Fruit fly (Drosophila melanogaster): Measurements from ENCODE around the gene CG2120.

Gene CG2120

DNA sequence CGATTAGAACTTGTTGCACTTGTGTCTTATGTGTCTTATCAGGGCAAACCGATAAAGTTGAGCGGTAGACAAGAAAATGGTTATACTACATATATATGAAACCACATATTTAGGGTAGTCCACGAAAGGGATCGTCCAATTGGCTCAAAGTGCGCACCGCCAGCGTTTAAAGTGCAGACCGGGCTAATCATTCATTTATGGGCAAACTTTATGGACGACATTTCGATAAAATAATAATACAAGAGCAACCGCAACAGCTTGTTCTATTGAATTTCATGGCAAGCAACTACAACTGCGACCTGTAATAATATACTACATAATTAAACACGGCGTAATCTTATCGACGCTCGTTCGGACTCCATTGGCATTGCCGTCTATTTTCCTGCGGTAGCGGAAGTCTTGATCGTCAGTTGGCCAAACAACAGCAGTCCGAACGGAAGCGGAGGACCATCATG, at the start of gene CG2120, which contains the start of gene cyr:
CG2120 (plus strand) TSS at position 405 of the 455 bp plus-strand sequence.
cyr (minus strand) TSS at position 294 of the 455 bp plus-strand sequence.
- TF ChIP-seq Ets21C (GFP tag; optimal IDR thresholded peaks at IDR 0.05) = no peak

DNA sequence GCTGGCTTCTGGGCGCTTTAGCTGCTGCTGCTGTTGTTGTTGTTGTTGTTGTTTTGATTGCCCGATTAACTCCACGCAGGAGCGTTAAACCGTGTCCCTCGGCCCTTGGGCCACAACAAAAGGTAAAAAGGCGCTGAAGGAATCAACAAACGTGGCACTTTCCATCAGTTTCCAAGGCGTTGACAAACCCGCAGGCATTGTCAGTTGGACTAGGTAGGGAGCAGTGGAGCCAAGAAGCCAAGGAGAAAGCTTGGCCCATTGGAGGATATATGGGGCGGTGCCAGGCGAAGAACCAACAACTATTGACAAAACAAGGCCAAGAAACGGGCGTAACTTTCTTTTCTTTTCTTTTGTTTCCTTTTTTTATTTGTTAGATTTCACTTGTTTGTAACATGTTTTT, 48.5 kb upstream of the CG2120 start, which contains the start of gene CG2256:
CG2256 (minus strand) TSS at position 101 of the 400 bp plus-strand sequence.
- TF ChIP-seq vri (GFP tag; optimal IDR thresholded peaks at IDR 0.05) (no peak), fkh (GFP tag; optimal IDR thresholded peaks at IDR 0.05) (no peak), CG1621 (tag; optimal IDR thresholded peaks at IDR 0.05) (no peak), Eip75B (GFP tag; optimal IDR thresholded peaks at IDR 0.05) (no peak), CG3919 (GFP tag; optimal IDR thresholded peaks at IDR 0.05) (no peak), CG32006 (GFP tag; optimal IDR thresholded peaks at IDR 0.05) (no peak), acj6 (GFP tag; optimal IDR thresholded peaks at IDR 0.05) (no peak), esn (GFP tag; optimal IDR thresholded peaks at IDR 0.05) (no peak), Met (GFP tag; optimal IDR thresholded peaks at IDR 0.05) (no peak), CG10631 (GFP tag; optimal IDR thresholded peaks at IDR 0.05) (no peak), Eip78C (GFP tag) (no peak), CG8119 (GFP tag; IDR thresholded peaks at IDR 0.05) (no peak), Sox102F (GFP tag; optimal IDR thresholded peaks at IDR 0.05) (no peak), CG7368 (GFP tag; optimal IDR thresholded peaks at IDR 0.05) (no peak), Sox14 (GFP tag; optimal IDR thresholded peaks at IDR 0.05) (no peak), eg (GFP tag; IDR thresholded peaks at IDR 0.05) (no peak)

DNA sequence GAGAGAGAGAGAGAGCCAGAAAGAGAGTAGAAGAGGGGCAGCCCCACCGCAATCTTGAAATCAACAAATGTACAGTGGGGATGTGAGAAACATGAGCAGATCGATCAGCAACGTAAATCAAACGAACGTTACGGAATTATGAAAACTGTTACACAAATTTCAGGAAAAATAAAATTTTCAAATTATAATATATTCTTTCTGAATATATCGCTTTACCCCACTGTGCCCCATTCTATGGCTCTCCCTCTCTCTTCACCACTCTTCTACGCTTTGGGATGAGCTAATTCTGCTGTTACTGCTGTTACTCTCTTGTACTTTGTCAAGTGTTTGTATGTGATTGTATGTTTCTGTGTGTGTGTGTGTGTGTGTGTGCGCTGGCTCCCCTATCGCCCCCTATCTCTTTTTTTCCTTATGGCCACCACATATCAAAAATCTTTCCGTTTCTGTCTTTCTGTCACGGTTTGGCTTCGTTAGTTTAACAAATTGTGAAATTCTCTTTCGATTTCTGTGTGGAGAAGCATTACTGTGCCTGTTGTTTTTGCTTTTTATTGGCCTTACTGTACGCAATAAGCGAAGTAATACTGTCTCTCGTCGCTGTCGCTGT, 44.5 kb upstream of the CG2120 start:
- TF ChIP-seq Ets96B (tag; optimal IDR thresholded peaks at IDR 0.05) (peak; percentile 94), Hr4 (GFP tag; optimal IDR thresholded peaks at IDR 0.05) (peak; percentile 95), achi (GFP tag; optimal IDR thresholded peaks at IDR 0.05) (peak; percentile 97), OdsH (GFP tag; optimal IDR thresholded peaks at IDR 0.05) (peak; percentile 98), CG31627 (GFP tag; optimal IDR thresholded peaks at IDR 0.05) (peak; percentile 92), CG8119 (GFP tag; IDR thresholded peaks at IDR 0.05) (peak; percentile 98), Blimp-1 (GFP tag; optimal IDR thresholded peaks at IDR 0.05) (peak; percentile 76), CG32006 (GFP tag; optimal IDR thresholded peaks at IDR 0.05) (peak; percentile 97), dsx (GFP tag; optimal IDR thresholded peaks at IDR 0.05; ENCODE audit: poor library complexity, severe bottlenecking) (peak; percentile 93), lz (GFP tag; optimal IDR thresholded peaks at IDR 0.05) (peak; percentile 96), CG8632 (GFP tag; optimal IDR thresholded peaks at IDR 0.05) (peak; percentile 96), CG11762 (GFP tag; optimal IDR thresholded peaks at IDR 0.05; ENCODE audit: insufficient read depth) (peak; percentile 96), spab (GFP tag; optimal IDR thresholded peaks at IDR 0.05) (peak; percentile 93), Sox102F (GFP tag; optimal IDR thresholded peaks at IDR 0.05) (peak; percentile 95), CG11294 (GFP tag; IDR thresholded peaks at IDR 0.05) (peak; percentile 96), Lpt (GFP tag; optimal IDR thresholded peaks at IDR 0.05) (peak; percentile 97), CG6276 (GFP tag; optimal IDR thresholded peaks at IDR 0.05) (peak; percentile 97), CG8319 (GFP tag; optimal IDR thresholded peaks at IDR 0.05) (peak; percentile 96), CG15336 (GFP tag; IDR thresholded peaks at IDR 0.05) (peak; percentile 99), Met (GFP tag; optimal IDR thresholded peaks at IDR 0.05) (peak; percentile 97), CG7368 (GFP tag; optimal IDR thresholded peaks at IDR 0.05) (peak; percentile 92), CG16779 (tag; optimal IDR thresholded peaks at IDR 0.05) (peak; percentile 94), esn (GFP tag; optimal IDR thresholded peaks at IDR 0.05) (peak; percentile 96), Hr38 (GFP tag; optimal IDR thresholded peaks at IDR 0.05) (no peak), fd85E (GFP tag; optimal IDR thresholded peaks at IDR 0.05) (peak; percentile 84), CG6854 (GFP tag; optimal IDR thresholded peaks at IDR 0.05) (peak; percentile 92), acj6 (GFP tag; optimal IDR thresholded peaks at IDR 0.05) (peak; percentile 97), dac (GFP tag; optimal IDR thresholded peaks at IDR 0.05) (peak; percentile 93), Sox14 (GFP tag; optimal IDR thresholded peaks at IDR 0.05) (peak; percentile 95), CG6792 (GFP tag; optimal IDR thresholded peaks at IDR 0.05) (peak; percentile 95), CG10669 (GFP tag; optimal IDR thresholded peaks at IDR 0.05) (peak; percentile 93), CG3032 (tag; optimal IDR thresholded peaks at IDR 0.05) (peak; percentile 91), Sox15 (GFP tag; optimal IDR thresholded peaks at IDR 0.05) (peak; percentile 91), CG34406 (GFP tag; optimal IDR thresholded peaks at IDR 0.05) (peak; percentile 96), eg (GFP tag; IDR thresholded peaks at IDR 0.05) (peak; percentile 99), Ets21C (GFP tag; optimal IDR thresholded peaks at IDR 0.05) (peak; percentile 88), vri (GFP tag; optimal IDR thresholded peaks at IDR 0.05) (peak; percentile 94), fd59A (GFP tag; optimal IDR thresholded peaks at IDR 0.05) (peak; percentile 91), CG10631 (GFP tag; optimal IDR thresholded peaks at IDR 0.05) (peak; percentile 98), net (GFP tag; optimal IDR thresholded peaks at IDR 0.05) (peak; percentile 97)
